Worm (Caenorhabditis elegans) whole organism, early embryonic: ENCODE results near the gene T05H4.15.

Experiments used
- ama-1 ChIP-seq: fragments of 150-350 bp; optimal IDR thresholded peaks from 2 replicates; lab custom pipeline; 2014
- ceh-13 ChIP-seq: fragments of 200-800 bp; sonication (Bioruptor generic); optimal IDR thresholded peaks from 2 replicates; lab custom pipeline; 2018; ENCODE audit warnings: mild to moderate bottlenecking, missing genetic modification characterization, missing compliant biosample characterization
- flt-1 ChIP-seq: fragments of 200-800 bp; sonication (Bioruptor generic); IDR thresholded peaks from 2 replicates; pipeline ENCODE4 v1.3.6; 2022; ENCODE audit warnings: missing genetic modification characterization, missing compliant biosample characterization
- hmbx-1 ChIP-seq: sonication (generic microtip); optimal IDR thresholded peaks from 2 replicates; lab custom pipeline; 2016; ENCODE audit warnings: mild to moderate bottlenecking, missing genetic modification characterization, missing compliant biosample characterization
- hmg-4 ChIP-seq: fragments of 200-800 bp; sonication (Bioruptor generic); optimal IDR thresholded peaks from 2 replicates; lab custom pipeline; 2018; ENCODE audit warnings: mild to moderate bottlenecking, missing genetic modification characterization, missing compliant biosample characterization
- hnd-1 ChIP-seq: sonication (generic microtip); optimal IDR thresholded peaks from 2 replicates; lab custom pipeline; 2016; ENCODE audit warnings: missing genetic modification characterization, missing compliant biosample characterization

DNA sequence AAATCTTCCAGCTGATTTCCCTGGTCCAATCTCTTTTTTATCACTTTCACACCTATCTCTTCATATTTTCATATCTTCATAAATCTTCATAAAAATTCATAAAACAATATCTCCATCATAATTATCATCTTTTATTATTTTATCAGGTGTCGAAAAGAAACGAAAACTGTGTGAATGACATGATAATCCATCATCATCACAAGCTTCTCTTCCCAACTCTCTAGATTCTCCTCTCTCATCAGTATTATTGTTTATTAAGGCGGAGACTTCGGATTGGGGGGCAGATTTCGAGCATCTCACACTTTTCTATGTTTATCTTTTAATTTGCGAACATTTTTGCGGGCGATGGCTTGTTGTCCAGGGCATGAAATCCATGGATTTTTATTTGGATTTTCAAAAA lies 22.7 kb upstream of the T05H4.15 start:
- no peak for TF ChIP-seq hnd-1 (tag; lab: Kevin White, UChicago)
- no peak for TF ChIP-seq flt-1 (GFP tag; lab: Robert Waterston, UW)
- no peak for TF ChIP-seq ama-1
- no peak for TF ChIP-seq hmbx-1 (tag; lab: Kevin White, UChicago)
- TF ChIP-seq hmg-4 (GFP tag; lab: Kevin White, UChicago) = no peak
- TF ChIP-seq ceh-13 (GFP tag; lab: Kevin White, UChicago) = no peak
